Fruit fly (Drosophila melanogaster) whole organism, embryonic: ENCODE measurements around the gene CG34417.

ENCODE experiments used
- Adf1 ChIP-seq: fragments of 200-800 bp; sonication (Bioruptor generic); IDR thresholded peaks from 2 replicates; pipeline ENCODE4 v1.3.6; 2022; ENCODE audit warnings: missing biosample characterization, missing genetic modification characterization
- Aef1 ChIP-seq: fragments of 200-800 bp; sonication (Bioruptor generic); IDR thresholded peaks from 3 replicates; pipeline ENCODE4 v1.3.6; 2022; ENCODE audit warnings: missing biosample characterization, missing genetic modification characterization
- CG10565 ChIP-seq: fragments of 200-800 bp; sonication (Bioruptor generic); optimal IDR thresholded peaks from 3 replicates; lab custom pipeline; 2016; ENCODE audit warnings: missing biosample characterization, mild to moderate bottlenecking, missing genetic modification characterization
- CG10654 ChIP-seq: fragments of 200-800 bp; sonication (Bioruptor generic); optimal IDR thresholded peaks from 2 replicates; lab custom pipeline; 2016; ENCODE audit warnings: missing biosample characterization, missing genetic modification characterization
- CG11560 ChIP-seq: fragments of 200-800 bp; sonication (Bioruptor generic); IDR thresholded peaks from 3 replicates; pipeline ENCODE4 v1.3.6; 2022; ENCODE audit warnings: missing biosample characterization, missing genetic modification characterization
- CG12659 ChIP-seq: fragments of 200-800 bp; sonication (Bioruptor generic); optimal IDR thresholded peaks from 3 replicates; lab custom pipeline; 2017; ENCODE audit warnings: mild to moderate bottlenecking, missing biosample characterization, missing genetic modification reagents, missing genetic modification characterization
- CG13424 ChIP-seq: fragments of 200-800 bp; sonication (Bioruptor generic); optimal IDR thresholded peaks from 2 replicates; lab custom pipeline; 2019; ENCODE audit warnings: missing biosample characterization, mild to moderate bottlenecking, missing genetic modification characterization, moderate library complexity
- CG14441 ChIP-seq: fragments of 200-800 bp; sonication (Bioruptor generic); IDR thresholded peaks from 2 replicates; pipeline ENCODE4 v1.3.6; 2022; ENCODE audit warnings: missing biosample characterization, missing genetic modification characterization
- CG15514 ChIP-seq: fragments of 200-800 bp; sonication (Bioruptor generic); optimal IDR thresholded peaks from 3 replicates; lab custom pipeline; 2017; ENCODE audit warnings: missing biosample characterization, missing genetic modification characterization, mild to moderate bottlenecking, moderate library complexity, missing genetic modification reagents
- CG1602 ChIP-seq: fragments of 200-800 bp; sonication (Bioruptor generic); optimal IDR thresholded peaks from 3 replicates; lab custom pipeline; 2016; ENCODE audit warnings: missing biosample characterization, missing genetic modification characterization
- CG16813 ChIP-seq: fragments of 200-800 bp; sonication (Bioruptor generic); IDR thresholded peaks from 3 replicates; pipeline ENCODE4 v1.3.6; 2022; ENCODE audit warnings: missing biosample characterization, missing genetic modification characterization; ENCODE audit not compliant: partially characterized antibody
- CG17385 ChIP-seq: fragments of 200-800 bp; sonication (Bioruptor generic); optimal IDR thresholded peaks from 3 replicates; lab custom pipeline; 2018; ENCODE audit warnings: missing biosample characterization, mild to moderate bottlenecking, missing genetic modification characterization
- CG18262 ChIP-seq: fragments of 200-800 bp; optimal IDR thresholded peaks from 3 replicates; lab custom pipeline; 2019; ENCODE audit warnings: missing biosample characterization, mild to moderate bottlenecking, missing genetic modification characterization, moderate library complexity
- CG2712 ChIP-seq: fragments of 200-800 bp; optimal IDR thresholded peaks from 3 replicates; lab custom pipeline; 2019; ENCODE audit warnings: missing biosample characterization, mild to moderate bottlenecking, missing genetic modification characterization, moderate library complexity
- CG33213 ChIP-seq: fragments of 200-800 bp; sonication (Bioruptor generic); optimal IDR thresholded peaks from 3 replicates; lab custom pipeline; 2016; ENCODE audit warnings: missing biosample characterization, missing genetic modification characterization
- CG34422 ChIP-seq: fragments of 200-800 bp; sonication (Bioruptor generic); IDR thresholded peaks from 3 replicates; pipeline ENCODE4 v1.3.6; 2022; ENCODE audit warnings: missing biosample characterization, missing genetic modification characterization
- CG3995 ChIP-seq: fragments of 200-800 bp; sonication (Bioruptor generic); optimal IDR thresholded peaks from 3 replicates; lab custom pipeline; 2016; ENCODE audit warnings: missing biosample characterization, missing genetic modification characterization
- CG4707 ChIP-seq: fragments of 200-800 bp; sonication (Bioruptor generic); optimal IDR thresholded peaks from 2 replicates; lab custom pipeline; 2018; ENCODE audit warnings: missing biosample characterization, mild to moderate bottlenecking, missing genetic modification characterization, moderate library complexity
- CG7928 ChIP-seq: fragments of 200-800 bp; sonication (Bioruptor generic); optimal IDR thresholded peaks from 2 replicates; lab custom pipeline; 2017; ENCODE audit warnings: missing biosample characterization, mild to moderate bottlenecking, missing genetic modification characterization
- CG8924 ChIP-seq: fragments of 200-800 bp; optimal IDR thresholded peaks from 3 replicates; lab custom pipeline; 2019; ENCODE audit warnings: missing biosample characterization, mild to moderate bottlenecking, missing genetic modification characterization, moderate library complexity
- CG8944 ChIP-seq: fragments of 200-800 bp; sonication (Bioruptor generic); optimal IDR thresholded peaks from 3 replicates; lab custom pipeline; 2016; ENCODE audit warnings: missing biosample characterization, missing genetic modification characterization
- CG9876 ChIP-seq: fragments of 200-800 bp; sonication (Bioruptor generic); optimal IDR thresholded peaks from 2 replicates; lab custom pipeline; 2016; ENCODE audit warnings: missing biosample characterization, missing genetic modification characterization
- D19A ChIP-seq: fragments of 200-800 bp; optimal IDR thresholded peaks from 3 replicates; lab custom pipeline; 2019; ENCODE audit warnings: missing biosample characterization, mild to moderate bottlenecking, missing genetic modification characterization, moderate library complexity
- Dp ChIP-seq: fragments of 200-800 bp; sonication (Bioruptor generic); optimal IDR thresholded peaks from 2 replicates; lab custom pipeline; 2018; ENCODE audit warnings: missing biosample characterization, mild to moderate bottlenecking, missing genetic modification characterization, moderate library complexity
- Dref ChIP-seq: fragments of 200-800 bp; sonication (Bioruptor generic); IDR thresholded peaks from 2 replicates; pipeline ENCODE4 v1.3.6; 2022; ENCODE audit warnings: missing biosample characterization, missing genetic modification characterization
- Ets65A ChIP-seq: fragments of 200-800 bp; sonication (Bioruptor generic); peaks from one replicate; lab custom pipeline; 2016; ENCODE audit warnings: missing biosample characterization, missing genetic modification characterization
- H2.0 ChIP-seq: fragments of 200-800 bp; sonication (Bioruptor generic); IDR thresholded peaks from 2 replicates; pipeline ENCODE4 v1.3.6; 2022; ENCODE audit warnings: missing biosample characterization, missing genetic modification characterization
- HLH3B ChIP-seq: fragments of 200-800 bp; sonication (Bioruptor generic); IDR thresholded peaks from 2 replicates; pipeline ENCODE4 v1.3.6; 2022; ENCODE audit warnings: missing biosample characterization, missing genetic modification characterization
- Hr39 ChIP-seq: fragments of >200 bp; optimal IDR thresholded peaks from 2 replicates; lab custom pipeline; 2017
- Mad ChIP-seq: fragments of 200-800 bp; sonication (Bioruptor generic); optimal IDR thresholded peaks from 2 replicates; lab custom pipeline; 2016; ENCODE audit warnings: missing biosample characterization, missing genetic modification characterization
- Rx ChIP-seq: fragments of 200-800 bp; sonication (Bioruptor generic); IDR thresholded peaks from 2 replicates; pipeline ENCODE4 v1.3.6; 2022; ENCODE audit warnings: missing biosample characterization, missing genetic modification characterization
- Spps ChIP-seq: fragments of 200-800 bp; sonication (Bioruptor generic); optimal IDR thresholded peaks from 2 replicates; lab custom pipeline; 2018; ENCODE audit warnings: missing biosample characterization, mild to moderate bottlenecking, missing genetic modification characterization
- Stat92E ChIP-seq, 3 experiments: fragments of >200 bp in 2 of 3; fragments of 200-800 bp in 1 of 3; sonication (Bioruptor generic) in 1 of 3; optimal IDR thresholded peaks; 2 replicates each; lab custom pipeline; 2017 to 2019; ENCODE audit warnings: missing biosample characterization in 3 of 3, missing genetic modification characterization in 3 of 3, mild to moderate bottlenecking in 1 of 3, moderate library complexity in 1 of 3
- ara ChIP-seq: fragments of 200-800 bp; sonication (Bioruptor generic); IDR thresholded peaks from 2 replicates; pipeline ENCODE4 v1.3.6; 2022; ENCODE audit warnings: missing biosample characterization, missing genetic modification characterization
- az2 ChIP-seq: fragments of 200-800 bp; sonication (Bioruptor generic); optimal IDR thresholded peaks from 3 replicates; lab custom pipeline; 2016; ENCODE audit warnings: missing biosample characterization, missing genetic modification characterization
- bcd ChIP-seq: fragments of 200-800 bp; sonication (Bioruptor generic); optimal IDR thresholded peaks from 2 replicates; lab custom pipeline; 2017; ENCODE audit warnings: missing biosample characterization, mild to moderate bottlenecking, missing genetic modification characterization
- ci ChIP-seq: fragments of 200-800 bp; sonication (Bioruptor generic); IDR thresholded peaks from 3 replicates; pipeline ENCODE4 v1.3.6; 2022; ENCODE audit warnings: missing biosample characterization, missing genetic modification characterization
- disco-r ChIP-seq: fragments of 200-800 bp; sonication (Bioruptor generic); optimal IDR thresholded peaks from 2 replicates; lab custom pipeline; 2016; ENCODE audit warnings: missing biosample characterization, missing genetic modification characterization
- fd3F ChIP-seq: fragments of 200-800 bp; sonication (Bioruptor generic); optimal IDR thresholded peaks from 2 replicates; lab custom pipeline; 2018; ENCODE audit warnings: missing biosample characterization, mild to moderate bottlenecking, missing genetic modification characterization, moderate library complexity
- insv ChIP-seq, 2 experiments: fragments of 200-800 bp; sonication (Bioruptor generic); optimal IDR thresholded peaks; 3 replicates each; lab custom pipeline; 2016 to 2018; ENCODE audit warnings: missing biosample characterization in 2 of 2, missing genetic modification characterization in 2 of 2
- jumu ChIP-seq: fragments of 200-800 bp; sonication (Bioruptor generic); optimal IDR thresholded peaks from 3 replicates; lab custom pipeline; 2016; ENCODE audit warnings: missing biosample characterization, missing genetic modification characterization
- maf-S ChIP-seq: fragments of 200-800 bp; sonication (Bioruptor generic); optimal IDR thresholded peaks from 2 replicates; lab custom pipeline; 2016; ENCODE audit warnings: missing biosample characterization, missing genetic modification characterization
- phol ChIP-seq: fragments of 200-800 bp; sonication (Bioruptor generic); optimal IDR thresholded peaks from 3 replicates; lab custom pipeline; 2018; ENCODE audit warnings: missing biosample characterization, mild to moderate bottlenecking, missing genetic modification characterization, moderate library complexity
- run ChIP-seq: fragments of 200-800 bp; sonication (Bioruptor generic); optimal IDR thresholded peaks from 3 replicates; lab custom pipeline; 2018; ENCODE audit warnings: missing biosample characterization, mild to moderate bottlenecking, missing genetic modification characterization
- scrt ChIP-seq: fragments of 200-800 bp; sonication (Bioruptor generic); optimal IDR thresholded peaks from 2 replicates; lab custom pipeline; 2018; ENCODE audit warnings: missing biosample characterization, mild to moderate bottlenecking, missing genetic modification characterization, moderate library complexity
- slbo ChIP-seq: fragments of 200-800 bp; sonication (Bioruptor generic); IDR thresholded peaks from 2 replicates; pipeline ENCODE4 v1.3.6; 2022; ENCODE audit warnings: missing biosample characterization, missing genetic modification characterization
- stwl ChIP-seq: fragments of 200-800 bp; sonication (Bioruptor generic); optimal IDR thresholded peaks from 3 replicates; lab custom pipeline; 2018; ENCODE audit warnings: missing biosample characterization, mild to moderate bottlenecking, missing genetic modification characterization, moderate library complexity
- tin ChIP-seq: fragments of 200-800 bp; sonication (Bioruptor generic); optimal IDR thresholded peaks from 3 replicates; lab custom pipeline; 2016; ENCODE audit warnings: missing biosample characterization, missing genetic modification characterization
- toy ChIP-seq: fragments of 200-800 bp; sonication (Bioruptor generic); IDR thresholded peaks from 2 replicates; pipeline ENCODE4 v1.3.6; 2022; ENCODE audit warnings: missing biosample characterization, missing genetic modification characterization
- trem ChIP-seq: fragments of 200-800 bp; optimal IDR thresholded peaks from 3 replicates; lab custom pipeline; 2019; ENCODE audit warnings: missing biosample characterization, mild to moderate bottlenecking, missing genetic modification characterization, moderate library complexity
- wdn ChIP-seq: fragments of 200-800 bp; sonication (Bioruptor generic); IDR thresholded peaks from 2 replicates; pipeline ENCODE4 v1.3.6; 2022; ENCODE audit warnings: missing biosample characterization, missing genetic modification characterization
- zen ChIP-seq: fragments of 200-800 bp; sonication (Bioruptor generic); optimal IDR thresholded peaks from 3 replicates; lab custom pipeline; 2018; ENCODE audit warnings: missing biosample characterization, mild to moderate bottlenecking, missing genetic modification characterization, moderate library complexity

Gene CG34417

dm6 chrX:6524217-6524616 is 16.4 kb upstream of the CG34417 start, which contains the start of the genes CG42340 and CG3918 (continued):
- TF ChIP-seq Rx (no peak), Hr39 (no peak), tin (GFP tag; lab: Kevin White, UChicago) (peak; percentile 16), CG16813 (GFP tag; lab: Robert Waterston, UW) (peak; percentile 59), CG34422 (GFP tag; lab: Robert Waterston, UW) (peak; percentile 77; the same call in 2 of the 3 replicates), jumu (GFP tag; lab: Kevin White, UChicago) (peak; percentile 44), phol (tag; lab: Kevin White, UChicago) (peak; percentile 67), CG2712 (tag; lab: Kevin White, UChicago) (peak; percentile 39), CG3995 (GFP tag; lab: Kevin White, UChicago) (peak; percentile 28), zen (tag; lab: Kevin White, UChicago) (peak; percentile 6), CG11560 (no peak), Stat92E (GFP tag; optimal IDR thresholded peaks at IDR 0.05; lab: Kevin White, UChicago) (peak in 1 of 3 experiments; percentile 25), Dref (peak; percentile 85), Mad (GFP tag; lab: Kevin White, UChicago) (peak; percentile 41), toy (GFP tag; lab: Robert Waterston, UW) (no peak), slbo (peak; percentile 25; the same call in 1 of the 2 replicates), Dp (GFP tag; lab: Kevin White, UChicago) (peak; percentile 88), CG15514 (peak; percentile 78), bcd (GFP tag; lab: Kevin White, UChicago) (peak; percentile 68), CG17385 (GFP tag; lab: Kevin White, UChicago) (no peak), az2 (no peak), CG18262 (tag; lab: Kevin White, UChicago) (no peak), Aef1 (peak; percentile 68), Ets65A (GFP tag; lab: Kevin White, UChicago) (no peak), CG14441 (GFP tag; lab: Robert Waterston, UW) (no peak), CG8944 (GFP tag; lab: Kevin White, UChicago) (no peak), insv (GFP tag; optimal IDR thresholded peaks at IDR 0.05; lab: Kevin White, UChicago) (peak in 1 of 2 experiments; percentile 85), CG33213 (GFP tag; lab: Kevin White, UChicago) (peak; percentile 98), disco-r (GFP tag; lab: Kevin White, UChicago) (no peak), CG1602 (GFP tag; lab: Kevin White, UChicago) (no peak), CG9876 (GFP tag; lab: Kevin White, UChicago) (peak; percentile 28), CG10654 (no peak), CG12659 (peak; percentile 90), CG8924 (tag; lab: Kevin White, UChicago) (peak; percentile 57), run (tag; lab: Kevin White, UChicago) (no peak), CG13424 (tag; lab: Kevin White, UChicago) (peak; percentile 20), CG7928 (peak; percentile 21), CG10565 (GFP tag; lab: Kevin White, UChicago) (no peak), ci (GFP tag; lab: Robert Waterston, UW) (0 out of 3 replicates have a peak, but pooled peaks have one; percentile 18), Adf1 (GFP tag; lab: Robert Waterston, UW) (peak; percentile 38; the same call in 1 of the 2 replicates), H2.0 (GFP tag; lab: Robert Waterston, UW) (no peak), wdn (no peak), CG4707 (GFP tag; lab: Kevin White, UChicago) (no peak), stwl (tag; lab: Kevin White, UChicago) (peak; percentile 94), Spps (no peak), maf-S (no peak), ara (peak; percentile 13; the same call in 1 of the 2 replicates), D19A (tag; lab: Kevin White, UChicago) (no peak), scrt (no peak), trem (tag; lab: Kevin White, UChicago) (peak; percentile 79), fd3F (GFP tag; lab: Kevin White, UChicago) (no peak), HLH3B (GFP tag; lab: Robert Waterston, UW) (0 out of 2 replicates have a peak, but pooled peaks have one; percentile 11)
